ENCODE assay signal across 4 fruit fly cellular contexts in the genomic region with DNA sequence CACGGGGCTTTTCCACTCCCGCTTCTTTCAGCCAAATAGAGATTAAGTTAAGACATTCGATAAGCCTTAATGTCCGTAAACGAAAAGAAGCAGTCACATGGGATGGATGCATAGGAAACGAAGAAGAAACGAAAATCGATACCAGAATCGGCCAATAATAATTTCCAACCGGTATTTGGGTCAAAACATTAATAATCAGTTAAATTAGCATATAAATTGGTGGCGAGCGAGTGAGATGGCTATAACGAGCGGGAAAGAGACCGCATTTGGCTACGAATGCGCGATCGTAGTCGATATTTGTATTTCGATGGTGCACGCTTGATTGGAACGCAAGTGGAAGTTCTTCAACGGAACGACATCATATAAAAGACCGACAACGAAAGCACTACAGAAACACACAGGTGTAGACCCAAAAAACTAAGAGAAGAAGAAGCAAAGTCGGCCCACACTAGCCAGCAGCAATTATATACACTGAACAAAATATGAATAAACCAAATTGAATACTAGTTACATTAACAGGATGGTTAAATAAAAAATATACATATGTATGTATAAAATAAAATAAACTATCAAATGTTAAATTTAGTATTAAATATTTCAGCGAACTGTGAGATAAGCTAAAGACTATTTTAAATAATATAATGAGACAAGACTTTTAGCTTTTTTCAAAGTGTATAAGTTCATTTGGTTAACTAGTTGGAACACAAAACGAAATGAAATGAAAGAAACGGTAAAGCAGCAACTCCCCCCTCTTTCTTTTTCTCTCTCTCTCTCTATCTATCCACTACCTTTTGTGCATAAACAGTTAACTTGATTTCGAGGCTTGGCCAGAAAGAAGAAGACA.
A peak's percentile ranks its signal among the peaks of the same experiment; 100 is the strongest.
TF ChIP-seq lines count a peak whose summit lies in the region.

No protein-coding gene starts in this region.

- no peak for TF ChIP-seq CTCF in whole organism, embryonic (GFP tag; optimal IDR thresholded peaks at IDR 0.05; lab: Kevin White, UChicago)

TF ChIP-seq in whole organism, adult, 20 proteins besides CTCF, POLR2A, EP300 and RAD21:
- TF ChIP-seq pad (GFP tag; optimal IDR thresholded peaks at IDR 0.05; lab: Kevin White, UChicago) (peak; percentile 76), ovo (GFP tag; optimal IDR thresholded peaks at IDR 0.05; lab: Kevin White, UChicago) (no peak)

TF ChIP-seq in whole organism, embryonic, 481 proteins besides CTCF, POLR2A, EP300 and RAD21 (continues in another document):
- TF ChIP-seq CG4820 (GFP tag; optimal IDR thresholded peaks at IDR 0.05; lab: Kevin White, UChicago) (peak; percentile 31), Taf1 (GFP tag; IDR thresholded peaks at IDR 0.05; lab: Robert Waterston, UW) (no peak), CG30020 (tag; optimal IDR thresholded peaks at IDR 0.05; lab: Kevin White, UChicago) (peak; percentile 24), salm (tag; optimal IDR thresholded peaks at IDR 0.05; lab: Kevin White, UChicago) (peak; percentile 25), CG12391 (tag; optimal IDR thresholded peaks at IDR 0.05; lab: Kevin White, UChicago) (peak; percentile 77), CG9727 (GFP tag; optimal IDR thresholded peaks at IDR 0.05; lab: Kevin White, UChicago) (peak; percentile 12), Optix (GFP tag; IDR thresholded peaks at IDR 0.05; lab: Robert Waterston, UW) (no peak), CG6854 (GFP tag; optimal IDR thresholded peaks at IDR 0.05; lab: Kevin White, UChicago) (no peak), unpg (GFP tag; optimal IDR thresholded peaks at IDR 0.05; lab: Kevin White, UChicago) (peak; percentile 72), rib (GFP tag; IDR thresholded peaks at IDR 0.05; lab: Robert Waterston, UW) (no peak), Nf-YA (GFP tag; IDR thresholded peaks at IDR 0.05; lab: Robert Waterston, UW) (no peak), Hey (tag; optimal IDR thresholded peaks at IDR 0.05; lab: Kevin White, UChicago) (no peak), odd (GFP tag; optimal IDR thresholded peaks at IDR 0.05; lab: Kevin White, UChicago) (peak; percentile 1), CG11695 (GFP tag; IDR thresholded peaks at IDR 0.05; lab: Robert Waterston, UW) (0 out of 3 replicates have a peak, but pooled peaks have one; percentile 42), Asciz (GFP tag; optimal IDR thresholded peaks at IDR 0.05; lab: Kevin White, UChicago) (peak; percentile 80), HHEX (GFP tag; optimal IDR thresholded peaks at IDR 0.05; lab: Kevin White, UChicago) (no peak), CG1024 (GFP tag; IDR thresholded peaks at IDR 0.05; lab: Robert Waterston, UW) (no peak), CG7963 (GFP tag; IDR thresholded peaks at IDR 0.05; lab: Robert Waterston, UW; ENCODE audit: partially characterized antibody) (no peak), mam (GFP tag; optimal IDR thresholded peaks at IDR 0.05; lab: Kevin White, UChicago) (no peak), CG3995 (GFP tag; optimal IDR thresholded peaks at IDR 0.05; lab: Kevin White, UChicago) (no peak), CG6254 (GFP tag; optimal IDR thresholded peaks at IDR 0.05; lab: Kevin White, UChicago) (peak; percentile 32), hth (optimal IDR thresholded peaks at IDR 0.05; lab: Kevin White, UChicago) (no peak), Poxn (GFP tag; IDR thresholded peaks at IDR 0.05; lab: Robert Waterston, UW) (no peak), Myb (GFP tag; optimal IDR thresholded peaks at IDR 0.05; lab: Kevin White, UChicago) (no peak), ems (GFP tag; optimal IDR thresholded peaks at IDR 0.05; lab: Kevin White, UChicago) (no peak), gsb-n (tag; optimal IDR thresholded peaks at IDR 0.05; lab: Kevin White, UChicago) (peak; percentile 84), CG9876 (GFP tag; optimal IDR thresholded peaks at IDR 0.05; lab: Kevin White, UChicago) (no peak)

TF ChIP-seq in whole organism, prepupa, 60 proteins besides CTCF, POLR2A, EP300 and RAD21:
- no peak for TF ChIP-seq Hr39 (GFP tag; optimal IDR thresholded peaks at IDR 0.05; lab: Kevin White, UChicago)
- TF ChIP-seq CG11294 (GFP tag; IDR thresholded peaks at IDR 0.05; lab: Robert Waterston, UW) = no peak
- TF ChIP-seq CG4318 (GFP tag; optimal IDR thresholded peaks at IDR 0.05; lab: Kevin White, UChicago) = peak; percentile 31
- no peak for TF ChIP-seq cyc (GFP tag; optimal IDR thresholded peaks at IDR 0.05; lab: Kevin White, UChicago)
- no peak for TF ChIP-seq achi (GFP tag; optimal IDR thresholded peaks at IDR 0.05; lab: Kevin White, UChicago)
- peak; percentile 67 for TF ChIP-seq CG32006 (GFP tag; optimal IDR thresholded peaks at IDR 0.05; lab: Kevin White, UChicago)
- no peak for TF ChIP-seq CG6792 (GFP tag; optimal IDR thresholded peaks at IDR 0.05; lab: Kevin White, UChicago)
- TF ChIP-seq Sox15 (GFP tag; optimal IDR thresholded peaks at IDR 0.05; lab: Kevin White, UChicago) = no peak
- peak; percentile 46; the same call in 2 of the 3 replicates for TF ChIP-seq CG8119 (GFP tag; IDR thresholded peaks at IDR 0.05; lab: Robert Waterston, UW)
- no peak for TF ChIP-seq dac (GFP tag; optimal IDR thresholded peaks at IDR 0.05; lab: Kevin White, UChicago)
- no peak for TF ChIP-seq CG6854 (GFP tag; optimal IDR thresholded peaks at IDR 0.05; lab: Kevin White, UChicago)
- no peak for TF ChIP-seq Hr4 (GFP tag; optimal IDR thresholded peaks at IDR 0.05; lab: Kevin White, UChicago)
- no peak for TF ChIP-seq CG10631 (GFP tag; optimal IDR thresholded peaks at IDR 0.05; lab: Kevin White, UChicago)
- no peak for TF ChIP-seq eg (GFP tag; IDR thresholded peaks at IDR 0.05; lab: Robert Waterston, UW)
- TF ChIP-seq Ets21C (GFP tag; optimal IDR thresholded peaks at IDR 0.05; lab: Kevin White, UChicago) = no peak
- peak in 1 of 2 experiments; percentile 7 for TF ChIP-seq salr (GFP tag; optimal IDR thresholded peaks at IDR 0.05; lab: Kevin White, UChicago)
- no peak for TF ChIP-seq CG11902 (GFP tag; optimal IDR thresholded peaks at IDR 0.05; lab: Kevin White, UChicago)
- no peak for TF ChIP-seq OdsH (GFP tag; optimal IDR thresholded peaks at IDR 0.05; lab: Kevin White, UChicago)
- peak; percentile 42 for TF ChIP-seq svp (GFP tag; lab: Kevin White, UChicago)
- no peak for TF ChIP-seq CG6808 (GFP tag; optimal IDR thresholded peaks at IDR 0.05; lab: Kevin White, UChicago)
- TF ChIP-seq CG34406 (GFP tag; optimal IDR thresholded peaks at IDR 0.05; lab: Kevin White, UChicago) = peak; percentile 1
- TF ChIP-seq CG8319 (GFP tag; optimal IDR thresholded peaks at IDR 0.05; lab: Kevin White, UChicago) = no peak
- TF ChIP-seq CG16779 (tag; optimal IDR thresholded peaks at IDR 0.05; lab: Kevin White, UChicago) = no peak
- TF ChIP-seq Eip78C (GFP tag; lab: Kevin White, UChicago) = peak; percentile 8
- no peak for TF ChIP-seq esn (GFP tag; optimal IDR thresholded peaks at IDR 0.05; lab: Kevin White, UChicago)
- no peak for TF ChIP-seq CG3032 (tag; optimal IDR thresholded peaks at IDR 0.05; lab: Kevin White, UChicago)
- no peak for TF ChIP-seq CG3919 (GFP tag; optimal IDR thresholded peaks at IDR 0.05; lab: Kevin White, UChicago)
- peak; percentile 6 for TF ChIP-seq CG6276 (GFP tag; optimal IDR thresholded peaks at IDR 0.05; lab: Kevin White, UChicago)
- peak; percentile 64 for TF ChIP-seq CG15336 (GFP tag; IDR thresholded peaks at IDR 0.05; lab: Robert Waterston, UW)

TF ChIP-seq in whole organism, pupa, 21 proteins besides CTCF, POLR2A, EP300 and RAD21:
- TF ChIP-seq CG8301 (tag; optimal IDR thresholded peaks at IDR 0.05; lab: Kevin White, UChicago) (peak; percentile 26), CG15710 (tag; optimal IDR thresholded peaks at IDR 0.05; lab: Kevin White, UChicago) (no peak), CG8159 (tag; optimal IDR thresholded peaks at IDR 0.05; lab: Kevin White, UChicago) (peak; percentile 17)
TF ChIP-seq in whole organism, pupa: peak in this region for 2.
